Fruit fly (Drosophila melanogaster): ENCODE measurements around the gene CG15534.

DNA sequence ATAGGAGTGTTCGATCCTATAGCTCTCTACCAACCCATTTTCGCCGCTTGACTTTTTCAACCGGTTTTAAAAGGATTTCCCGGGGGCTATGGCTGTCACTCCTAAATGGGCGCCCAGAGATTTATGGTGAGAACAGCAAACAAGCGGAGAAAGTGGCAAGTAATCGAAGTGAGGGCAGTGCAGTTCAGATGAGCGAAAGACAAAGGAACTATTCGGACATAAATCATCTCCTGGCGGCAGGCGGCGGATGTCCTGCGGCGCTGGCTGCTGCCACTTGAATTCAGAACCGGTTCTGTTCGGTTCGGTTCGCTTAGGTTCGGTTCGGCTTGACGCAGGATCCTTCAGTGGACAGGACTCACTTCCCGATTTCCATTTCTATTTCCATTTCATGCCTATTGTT, 48.7 kb upstream of the CG15534 start:
- no peak for TF ChIP-seq psq (optimal IDR thresholded peaks at IDR 0.05)
- TF ChIP-seq ttk (optimal IDR thresholded peaks at IDR 0.05), result no peak
- no peak for TF ChIP-seq Sin3A (optimal IDR thresholded peaks at IDR 0.05)
- TF ChIP-seq h (optimal IDR thresholded peaks at IDR 0.05), result no peak

Data from Kc167 (cell line).